Worm (Caenorhabditis elegans): ENCODE data around the gene ZC239.6.

DNA sequence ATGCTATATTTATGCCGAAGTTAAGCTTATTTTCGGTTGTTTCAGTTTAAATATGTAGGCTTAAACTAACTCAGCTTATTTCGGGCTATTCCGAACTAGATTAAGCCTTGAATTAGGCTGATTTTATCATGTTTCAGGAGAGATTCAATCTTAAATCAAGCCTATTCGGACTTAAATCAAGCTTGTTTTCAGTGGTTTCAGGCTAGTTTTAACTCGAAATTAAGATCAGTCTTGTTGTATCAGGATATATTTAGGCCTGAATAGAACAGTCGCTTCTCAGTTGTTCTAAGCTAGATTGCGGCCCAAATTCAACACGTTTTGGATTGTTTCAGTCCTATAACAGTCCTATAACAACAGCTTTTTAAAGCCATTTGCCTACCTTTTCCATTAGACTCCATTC, 42.4 kb downstream of the ZC239.6 start:
- no peak for TF ChIP-seq cog-1 (tag; optimal IDR thresholded peaks at IDR 0.05)
- no peak for TF ChIP-seq ztf-29 (GFP tag; IDR thresholded peaks at IDR 0.05)
